Worm (Caenorhabditis elegans): ENCODE measurements around the gene D1014.7.
A peak's percentile ranks its signal among the peaks of the same experiment; 100 is the strongest.

D1014.7 gene

ce11 chrV:8157446-8157845, 39.4 kb downstream of the D1014.7 start, which contains the start of gene sul-2:
Gene sul-2 (plus strand): TSS chrV:8157746.
- TF ChIP-seq mep-1 (tag; optimal IDR thresholded peaks at IDR 0.05): no peak
- no peak for TF ChIP-seq snpc-4 (tag; optimal IDR thresholded peaks at IDR 0.05)
- no peak for TF ChIP-seq mab-5 (tag; optimal IDR thresholded peaks at IDR 0.05)
- TF ChIP-seq mls-2 (tag; optimal IDR thresholded peaks at IDR 0.05): no peak
- TF ChIP-seq lin-13 (tag; optimal IDR thresholded peaks at IDR 0.05): no peak
- TF ChIP-seq nhr-237 (tag; optimal IDR thresholded peaks at IDR 0.05): no peak
- no peak for TF ChIP-seq drap-1 (GFP tag; optimal IDR thresholded peaks at IDR 0.05)
- TF ChIP-seq zip-8 (tag; optimal IDR thresholded peaks at IDR 0.05): no peak
- TF ChIP-seq lin-32 (GFP tag; optimal IDR thresholded peaks at IDR 0.05): no peak
- TF ChIP-seq blmp-1 (tag; optimal IDR thresholded peaks at IDR 0.05): no peak
- no peak for TF ChIP-seq ceh-39 (tag; optimal IDR thresholded peaks at IDR 0.05)
- no peak for TF ChIP-seq M03D4.4 (tag; optimal IDR thresholded peaks at IDR 0.05)
- no peak for TF ChIP-seq ceh-83 (GFP tag; optimal IDR thresholded peaks at IDR 0.05)
- TF ChIP-seq nhr-76 (tag; optimal IDR thresholded peaks at IDR 0.05): no peak
- TF ChIP-seq nhr-12 (tag; optimal IDR thresholded peaks at IDR 0.05): no peak
- no peak for TF ChIP-seq unc-39 (tag; optimal IDR thresholded peaks at IDR 0.05)
- TF ChIP-seq nhr-2 (tag; optimal IDR thresholded peaks at IDR 0.05): no peak
- TF ChIP-seq bed-3 (GFP tag; optimal IDR thresholded peaks at IDR 0.05): no peak
- no peak for TF ChIP-seq sem-2 (GFP tag; optimal IDR thresholded peaks at IDR 0.05)

ce11 chrV:8159629-8160028, 41.6 kb downstream of the D1014.7 start, which contains the start of gene F20D6.6:
Gene F20D6.6 (plus strand): TSS chrV:8159929.
- TF ChIP-seq ceh-39 (tag; optimal IDR thresholded peaks at IDR 0.05) (no peak), snpc-4 (tag; optimal IDR thresholded peaks at IDR 0.05) (no peak), flh-1 (GFP tag; optimal IDR thresholded peaks at IDR 0.05) (no peak), nhr-12 (tag; optimal IDR thresholded peaks at IDR 0.05) (no peak), elt-3 (tag; optimal IDR thresholded peaks at IDR 0.05) (no peak), nhr-76 (tag; optimal IDR thresholded peaks at IDR 0.05) (no peak), ceh-83 (GFP tag; optimal IDR thresholded peaks at IDR 0.05) (no peak), lin-13 (tag; optimal IDR thresholded peaks at IDR 0.05) (no peak)

ce11 chrV:8161699-8162098, 43.6 kb downstream of the D1014.7 start, which contains the start of gene F20D6.5:
Gene F20D6.5 (plus strand): TSS chrV:8161957.
- TF ChIP-seq ztf-11 (tag; optimal IDR thresholded peaks at IDR 0.05) (no peak), nhr-76 (tag; optimal IDR thresholded peaks at IDR 0.05) (no peak)

- TF ChIP-seq mep-1 (tag; optimal IDR thresholded peaks at IDR 0.05) (no peak), lsy-2 (tag; optimal IDR thresholded peaks at IDR 0.05) (no peak)
These were observed 45.1 kb downstream of the D1014.7 start for ce11 chrV:8163199-8163598.

- TF ChIP-seq nhr-237 (tag; optimal IDR thresholded peaks at IDR 0.05) (no peak), mab-5 (tag; optimal IDR thresholded peaks at IDR 0.05) (no peak), ces-1 (GFP tag; optimal IDR thresholded peaks at IDR 0.05) (peak; percentile 32)
These were observed 50.3 kb downstream of the D1014.7 start, which contains the start of gene F20D6.8 for ce11 chrV:8168219-8168962. Gene F20D6.8 (minus strand): TSS chrV:8168269.

ce11 chrV:8169150-8169549, 51.1 kb downstream of the D1014.7 start:
- TF ChIP-seq lin-13 (tag; optimal IDR thresholded peaks at IDR 0.05) (no peak), nhr-237 (tag; optimal IDR thresholded peaks at IDR 0.05) (no peak), unc-39 (tag; optimal IDR thresholded peaks at IDR 0.05) (no peak)
